Worm (Caenorhabditis elegans) whole organism, L2 larva: ENCODE measurements around the gene F21D5.9.
A peak's percentile ranks its signal among the peaks of the same experiment; 100 is the strongest.
"Not testable (repeated sequence)": the region's sequence is repeated elsewhere in the genome, so short reads cannot be mapped to it uniquely, and the experiment has no call there.

Source experiments
- C34F6.9 ChIP-seq: fragments of 150-350 bp; optimal IDR thresholded peaks from 2 replicates; lab custom pipeline; 2014; ENCODE audit warnings: missing biosample characterization, missing genetic modification characterization
- ZK546.5 ChIP-seq: sonication (generic microtip); optimal IDR thresholded peaks from 2 replicates; lab custom pipeline; 2017; ENCODE audit warnings: missing biosample characterization, missing genetic modification characterization
- aly-2 ChIP-seq: fragments of 150-350 bp; optimal IDR thresholded peaks from 2 replicates; lab custom pipeline; 2014; ENCODE audit warnings: missing biosample characterization, missing genetic modification characterization
- blmp-1 ChIP-seq: sonication (generic microtip); optimal IDR thresholded peaks from 2 replicates; lab custom pipeline; 2017; ENCODE audit warnings: missing genetic modification characterization, mild to moderate bottlenecking, missing compliant biosample characterization, antibody characterized with exemption, moderate library complexity; ENCODE audit not compliant: insufficient read depth
- ceh-82 ChIP-seq: fragments of 150-350 bp; optimal IDR thresholded peaks from 2 replicates; lab custom pipeline; 2014; ENCODE audit warnings: missing biosample characterization, missing genetic modification characterization
- dmd-4 ChIP-seq: sonication (generic microtip); optimal IDR thresholded peaks from 2 replicates; lab custom pipeline; 2017; ENCODE audit warnings: missing biosample characterization, missing genetic modification characterization
- egl-27 ChIP-seq: sonication (generic microtip); optimal IDR thresholded peaks from 3 replicates; lab custom pipeline; 2017; ENCODE audit warnings: missing biosample characterization, missing genetic modification reagents, missing genetic modification characterization
- elt-1 ChIP-seq: fragments of 150-350 bp; optimal IDR thresholded peaks from 2 replicates; lab custom pipeline; 2014; ENCODE audit warnings: missing biosample characterization, missing genetic modification characterization
- elt-3 ChIP-seq: sonication (generic microtip); optimal IDR thresholded peaks from 2 replicates; lab custom pipeline; 2017; ENCODE audit warnings: missing biosample characterization, missing genetic modification characterization
- fos-1 ChIP-seq: fragments of 150-350 bp; optimal IDR thresholded peaks from 2 replicates; lab custom pipeline; 2014; ENCODE audit warnings: missing biosample characterization, missing genetic modification characterization
- lin-39 ChIP-seq: fragments of 150-350 bp; optimal IDR thresholded peaks from 2 replicates; lab custom pipeline; 2014; ENCODE audit warnings: missing biosample characterization, missing genetic modification reagents, missing genetic modification characterization
- lsy-2 ChIP-seq, 2 experiments: fragments of 150-350 bp in 1 of 2; sonication (generic microtip) in 1 of 2; optimal IDR thresholded peaks; 2 replicates each; lab custom pipeline; 2014 to 2017; ENCODE audit warnings: missing biosample characterization in 2 of 2, missing genetic modification characterization in 2 of 2
- mab-5 ChIP-seq: fragments of 150-350 bp; optimal IDR thresholded peaks from 2 replicates; lab custom pipeline; 2014; ENCODE audit warnings: missing biosample characterization, missing genetic modification characterization
- mbf-1 ChIP-seq: sonication (generic microtip); optimal IDR thresholded peaks from 2 replicates; lab custom pipeline; 2017; ENCODE audit warnings: missing biosample characterization, missing genetic modification characterization
- mdl-1 ChIP-seq, 2 experiments: fragments of 150-350 bp in 1 of 2; sonication (generic microtip) in 1 of 2; optimal IDR thresholded peaks; 2 replicates each; lab custom pipeline; 2017; ENCODE audit warnings: missing biosample characterization in 2 of 2, missing genetic modification characterization in 2 of 2
- nhr-10 ChIP-seq: sonication (generic microtip); optimal IDR thresholded peaks from 2 replicates; lab custom pipeline; 2017; ENCODE audit warnings: missing biosample characterization, missing genetic modification characterization
- nhr-11 ChIP-seq: fragments of 150-350 bp; optimal IDR thresholded peaks from 2 replicates; lab custom pipeline; 2014; ENCODE audit warnings: missing biosample characterization, missing genetic modification characterization
- nhr-12 ChIP-seq: fragments of 150-350 bp; optimal IDR thresholded peaks from 2 replicates; lab custom pipeline; 2014; ENCODE audit warnings: missing biosample characterization, missing genetic modification characterization
- nhr-129 ChIP-seq: fragments of 150-350 bp; optimal IDR thresholded peaks from 2 replicates; lab custom pipeline; 2014; ENCODE audit warnings: missing biosample characterization, missing genetic modification characterization
- nhr-23 ChIP-seq: fragments of 150-350 bp; optimal IDR thresholded peaks from 2 replicates; lab custom pipeline; 2014; ENCODE audit warnings: missing biosample characterization, missing genetic modification reagents, missing genetic modification characterization
- nhr-237 ChIP-seq: fragments of 150-350 bp; optimal IDR thresholded peaks from 2 replicates; lab custom pipeline; 2014; ENCODE audit warnings: missing biosample characterization, missing genetic modification characterization
- nhr-25 ChIP-seq: fragments of 150-350 bp; sonication (generic microtip); optimal IDR thresholded peaks from 3 replicates; lab custom pipeline; 2014; ENCODE audit warnings: missing biosample characterization, missing genetic modification characterization
- nhr-6 ChIP-seq: fragments of 150-350 bp; optimal IDR thresholded peaks from 2 replicates; lab custom pipeline; 2014; ENCODE audit warnings: missing biosample characterization, missing genetic modification characterization
- sem-4 ChIP-seq: fragments of 150-350 bp; optimal IDR thresholded peaks from 2 replicates; lab custom pipeline; 2014; ENCODE audit warnings: missing biosample characterization, missing genetic modification reagents, missing genetic modification characterization
- skn-1 ChIP-seq: sonication (generic microtip); optimal IDR thresholded peaks from 2 replicates; lab custom pipeline; 2017; ENCODE audit warnings: missing biosample characterization, missing genetic modification characterization
- sma-3 ChIP-seq: sonication (generic microtip); optimal IDR thresholded peaks from 2 replicates; lab custom pipeline; 2016; ENCODE audit warnings: missing genetic modification reagents, missing genetic modification characterization, missing compliant biosample characterization
- sma-9 ChIP-seq, 2 experiments: fragments of 150-350 bp in 1 of 2; sonication (generic microtip) in 1 of 2; optimal IDR thresholded peaks; 2 replicates each; lab custom pipeline; 2014 to 2016; ENCODE audit warnings: missing genetic modification characterization in 2 of 2, mild to moderate bottlenecking in 1 of 2, missing biosample characterization in 1 of 2, missing compliant biosample characterization in 1 of 2, missing genetic modification reagents in 1 of 2, moderate library complexity in 1 of 2
- snpc-4 ChIP-seq: fragments of 150-350 bp; optimal IDR thresholded peaks from 2 replicates; lab custom pipeline; 2014; ENCODE audit warnings: missing biosample characterization, missing genetic modification characterization
- unc-62 ChIP-seq: fragments of 150-350 bp; optimal IDR thresholded peaks from 2 replicates; lab custom pipeline; 2014; ENCODE audit warnings: missing biosample characterization, missing genetic modification reagents, missing genetic modification characterization
- zag-1 ChIP-seq: fragments of 150-350 bp; optimal IDR thresholded peaks from 2 replicates; lab custom pipeline; 2014; ENCODE audit warnings: missing biosample characterization, missing genetic modification characterization
- ztf-1 ChIP-seq: fragments of 200-800 bp; sonication (Bioruptor generic); conservative IDR thresholded peaks from 2 replicates; pipeline ENCODE4 v1.3.6; 2022; ENCODE audit warnings: missing genetic modification characterization, missing compliant biosample characterization

F21D5.9 gene

ce11 chrIV:8708046-8708445 is 15.8 kb upstream of the F21D5.9 start:
- TF ChIP-seq ZK546.5 (tag; lab: Kevin White, UChicago) (no peak), nhr-23 (no peak), nhr-11 (tag; lab: Kevin White, UChicago) (no peak), nhr-6 (no peak), fos-1 (tag; lab: Kevin White, UChicago) (no peak)

ce11 chrIV:8715032-8715431 is 8.8 kb upstream of the F21D5.9 start, which contains the start of the genes parg-2 and ipla-5:
TSS of gene parg-2 (minus strand) at chrIV:8715132.
TSS of gene ipla-5 (plus strand) at chrIV:8715247.
- not testable (repeated sequence) for TF ChIP-seq sem-4 (tag; lab: Kevin White, UChicago); dmd-4; nhr-10 (tag; lab: Kevin White, UChicago)
- TF ChIP-seq, all 48 proteins: peak for 0; not testable (repeated sequence) for 48

- no peak for TF ChIP-seq aly-2 (tag; lab: Kevin White, UChicago)
- TF ChIP-seq unc-62 (GFP tag; lab: Kevin White, UChicago): no peak
- no peak for TF ChIP-seq ZK546.5 (tag; lab: Kevin White, UChicago)
- no peak for TF ChIP-seq nhr-237 (tag; lab: Kevin White, UChicago)
- TF ChIP-seq nhr-129 (tag; lab: Kevin White, UChicago): no peak
- no peak for TF ChIP-seq nhr-25
- TF ChIP-seq, all 48 proteins: peak for 0
Measured at ce11 chrIV:8718153-8718552, 5.7 kb upstream of the F21D5.9 start, which contains the start of gene H23L24.1. TSS of gene H23L24.1 (plus strand) at chrIV:8718453.

- TF ChIP-seq nhr-237 (tag; lab: Kevin White, UChicago) (no peak), ZK546.5 (tag; lab: Kevin White, UChicago) (no peak), fos-1 (tag; lab: Kevin White, UChicago) (no peak), nhr-6 (no peak), nhr-12 (tag; lab: Kevin White, UChicago) (no peak), dmd-4 (no peak), aly-2 (tag; lab: Kevin White, UChicago) (no peak)
- TF ChIP-seq, all 48 proteins: peak for 0
Measured at ce11 chrIV:8722801-8723200, 1.0 kb upstream of the F21D5.9 start.

- TF ChIP-seq C34F6.9 (tag; lab: Kevin White, UChicago) (no peak), nhr-25 (no peak), mbf-1 (tag; lab: Kevin White, UChicago) (no peak), sma-9 (GFP tag; optimal IDR thresholded peaks at IDR 0.05; lab: Kevin White, UChicago) (no peak), sma-9 (tag; optimal IDR thresholded peaks at IDR 0.05; lab: Kevin White, UChicago) (no peak), mdl-1 (tag; optimal IDR thresholded peaks at IDR 0.05; lab: Kevin White, UChicago) (no peak), egl-27 (tag; lab: Kevin White, UChicago) (no peak), blmp-1 (tag; lab: Kevin White, UChicago) (no peak), nhr-11 (tag; lab: Kevin White, UChicago) (no peak), mab-5 (tag; lab: Kevin White, UChicago) (no peak), nhr-237 (tag; lab: Kevin White, UChicago) (no peak), lin-39 (no peak)
Measured at ce11 chrIV:8724907-8725306, 1.1 kb downstream of the F21D5.9 start.

ce11 chrIV:8725345-8725744 is 1.5 kb downstream of the F21D5.9 start, which contains the start of gene pgm-3:
TSS of gene pgm-3 (plus strand) at chrIV:8725722.
- TF ChIP-seq snpc-4 (tag; lab: Kevin White, UChicago) (no peak), fos-1 (tag; lab: Kevin White, UChicago) (peak; percentile 3), ceh-82 (tag; lab: Kevin White, UChicago) (no peak), lin-39 (no peak), elt-3 (no peak), nhr-25 (no peak), sma-3 (GFP tag; lab: Kevin White, UChicago) (no peak), skn-1 (peak; percentile 20), nhr-10 (tag; lab: Kevin White, UChicago) (no peak)

- no peak for TF ChIP-seq elt-1 (tag; lab: Kevin White, UChicago)
- no peak for TF ChIP-seq ztf-1 (GFP tag; lab: Robert Waterston, UW)
- TF ChIP-seq sma-3 (GFP tag; lab: Kevin White, UChicago): no peak
- no peak for TF ChIP-seq zag-1
- no peak for TF ChIP-seq lsy-2 (tag; optimal IDR thresholded peaks at IDR 0.05; lab: Kevin White, UChicago)
- TF ChIP-seq blmp-1 (tag; lab: Kevin White, UChicago): no peak
- TF ChIP-seq fos-1 (tag; lab: Kevin White, UChicago): no peak
Measured at ce11 chrIV:8728122-8728521, 4.3 kb downstream of the F21D5.9 start, which contains the start of gene otub-3. TSS of gene otub-3 (plus strand) at chrIV:8728177.
